In the genomic region with DNA sequence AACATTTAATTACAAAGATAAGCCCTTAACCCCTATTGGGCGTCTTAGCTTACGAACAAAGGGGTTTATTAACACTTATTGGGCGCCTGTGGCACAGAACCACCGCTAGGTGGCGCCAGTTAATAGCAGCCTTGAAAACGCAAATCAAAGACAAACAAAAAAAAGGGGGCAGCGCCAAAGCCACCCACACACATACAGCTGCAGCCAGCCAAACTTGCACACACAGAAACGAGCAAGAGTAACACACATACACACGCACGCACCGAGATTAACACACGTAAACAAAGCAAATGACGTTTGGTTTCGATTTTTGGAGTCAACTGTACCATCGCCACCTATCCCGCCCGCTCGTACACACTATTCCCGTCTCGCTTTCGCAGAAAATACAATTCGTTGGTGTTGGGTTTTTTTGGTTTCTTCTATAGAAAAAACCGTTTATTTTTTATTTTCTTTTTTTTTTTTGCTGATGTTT, we compare ENCODE assay signal across 4 fruit fly cellular contexts.
TF ChIP-seq lines count a peak whose summit lies in the region.

No protein-coding gene starts in this region.

TF ChIP-seq in whole organism, adult, 20 proteins besides CTCF, POLR2A, EP300 and RAD21 (continued from another document):
- TF ChIP-seq CG5204 (GFP tag; optimal IDR thresholded peaks at IDR 0.05; lab: Kevin White, UChicago) (no peak), Crg-1 (GFP tag; optimal IDR thresholded peaks at IDR 0.05; lab: Kevin White, UChicago) (peak; percentile 52), CG14711 (tag; optimal IDR thresholded peaks at IDR 0.05; lab: Kevin White, UChicago) (peak; percentile 50)
TF ChIP-seq in whole organism, adult: peak in this region for 12.

TF ChIP-seq in whole organism, embryonic, 481 proteins besides CTCF, POLR2A, EP300 and RAD21 (continued from another document and continues in another):
- TF ChIP-seq CG16813 (GFP tag; IDR thresholded peaks at IDR 0.05; lab: Robert Waterston, UW; ENCODE audit: partially characterized antibody): no peak
- no peak for TF ChIP-seq CG2202 (tag; optimal IDR thresholded peaks at IDR 0.05; lab: Kevin White, UChicago)
- TF ChIP-seq mld (GFP tag; IDR thresholded peaks at IDR 0.05; lab: Robert Waterston, UW; ENCODE audit: partially characterized antibody): no peak
- TF ChIP-seq esg (GFP tag; conservative IDR thresholded peaks at IDR 0.05; lab: Robert Waterston, UW): no peak
- TF ChIP-seq nerfin-2 (GFP tag; IDR thresholded peaks at IDR 0.05; lab: Robert Waterston, UW; ENCODE audit: partially characterized antibody): peak; percentile 22; the same call in 1 of the 2 replicates
- TF ChIP-seq CG16779 (GFP tag; IDR thresholded peaks at IDR 0.05; lab: Robert Waterston, UW): no peak
- no peak for TF ChIP-seq fd64A (GFP tag; optimal IDR thresholded peaks at IDR 0.05; lab: Kevin White, UChicago)
- TF ChIP-seq CG12942 (GFP tag; optimal IDR thresholded peaks at IDR 0.05; lab: Kevin White, UChicago): no peak
- peak; percentile 76 for TF ChIP-seq kni (GFP tag; optimal IDR thresholded peaks at IDR 0.05; lab: Kevin White, UChicago)
- no peak for TF ChIP-seq kah (GFP tag; optimal IDR thresholded peaks at IDR 0.05; lab: Kevin White, UChicago)
- TF ChIP-seq salm (tag; optimal IDR thresholded peaks at IDR 0.05; lab: Kevin White, UChicago): no peak
- no peak for TF ChIP-seq CG9817 (tag; optimal IDR thresholded peaks at IDR 0.05; lab: Kevin White, UChicago)
- TF ChIP-seq tna (GFP tag; IDR thresholded peaks at IDR 0.05; lab: Robert Waterston, UW; ENCODE audit: partially characterized antibody): peak; percentile 18; the same call in 1 of the 2 replicates
- TF ChIP-seq CG14710 (tag; optimal IDR thresholded peaks at IDR 0.05; lab: Kevin White, UChicago): peak; percentile 15
- TF ChIP-seq CG17612 (GFP tag; IDR thresholded peaks at IDR 0.05; lab: Robert Waterston, UW): no peak
- TF ChIP-seq pum (GFP tag; optimal IDR thresholded peaks at IDR 0.05; lab: Kevin White, UChicago): no peak
- no peak for TF ChIP-seq gcm2 (GFP tag; optimal IDR thresholded peaks at IDR 0.05; lab: Kevin White, UChicago)
- no peak for TF ChIP-seq zen2 (GFP tag; IDR thresholded peaks at IDR 0.05; lab: Robert Waterston, UW; ENCODE audit: partially characterized antibody)
- TF ChIP-seq CG1603 (tag; optimal IDR thresholded peaks at IDR 0.05; lab: Kevin White, UChicago): peak; percentile 15
- no peak for TF ChIP-seq dimm (GFP tag; IDR thresholded peaks at IDR 0.05; lab: Robert Waterston, UW)
- no peak for TF ChIP-seq CG7745 (tag; optimal IDR thresholded peaks at IDR 0.05; lab: Kevin White, UChicago)
- peak; percentile 19 to 20 for TF ChIP-seq bsh (GFP tag; optimal IDR thresholded peaks at IDR 0.05; lab: Kevin White, UChicago)
- no peak for TF ChIP-seq ken (GFP tag; IDR thresholded peaks at IDR 0.05; lab: Robert Waterston, UW)
- TF ChIP-seq pan (optimal IDR thresholded peaks at IDR 0.05; lab: Kevin White, UChicago): no peak
- peak in 1 of 2 experiments; percentile 55 for TF ChIP-seq pan (GFP tag; optimal IDR thresholded peaks at IDR 0.05 in 1 of 2, IDR thresholded peaks at IDR 0.05 in 1 of 2)
- no peak for TF ChIP-seq CG5953 (GFP tag; IDR thresholded peaks at IDR 0.05; lab: Robert Waterston, UW)
- no peak for TF ChIP-seq Neu2 (GFP tag; optimal IDR thresholded peaks at IDR 0.05; lab: Kevin White, UChicago; ENCODE audit: borderline replicate concordance)
- TF ChIP-seq sr (GFP tag; IDR thresholded peaks at IDR 0.05; lab: Robert Waterston, UW): peak; percentile 53; the same call in 1 of the 3 replicates
- no peak for TF ChIP-seq CG31365 (tag; optimal IDR thresholded peaks at IDR 0.05; lab: Kevin White, UChicago)
- TF ChIP-seq z (GFP tag; IDR thresholded peaks at IDR 0.05; lab: Robert Waterston, UW): no peak
- TF ChIP-seq Antp (GFP tag; optimal IDR thresholded peaks at IDR 0.05; lab: Kevin White, UChicago): no peak
- TF ChIP-seq H15 (GFP tag; IDR thresholded peaks at IDR 0.05; lab: Robert Waterston, UW): no peak
- TF ChIP-seq dpn (GFP tag; optimal IDR thresholded peaks at IDR 0.05; lab: Kevin White, UChicago): peak; percentile 9 to 24
- peak; percentile 45 for TF ChIP-seq Adf1 (GFP tag; IDR thresholded peaks at IDR 0.05; lab: Robert Waterston, UW)
- no peak for TF ChIP-seq bigmax (GFP tag; optimal IDR thresholded peaks at IDR 0.05; lab: Kevin White, UChicago)
- TF ChIP-seq Taf1 (GFP tag; IDR thresholded peaks at IDR 0.05; lab: Robert Waterston, UW): no peak
- TF ChIP-seq CG14050 (GFP tag; IDR thresholded peaks at IDR 0.05; lab: Robert Waterston, UW): no peak
- peak; percentile 32 for TF ChIP-seq CG17359 (tag; optimal IDR thresholded peaks at IDR 0.05; lab: Kevin White, UChicago)
- TF ChIP-seq da (GFP tag; optimal IDR thresholded peaks at IDR 0.05; lab: Kevin White, UChicago): no peak
- TF ChIP-seq CG7357 (GFP tag; IDR thresholded peaks at IDR 0.05; lab: Robert Waterston, UW): no peak
- TF ChIP-seq CG18262 (tag; optimal IDR thresholded peaks at IDR 0.05; lab: Kevin White, UChicago): peak; percentile 11

TF ChIP-seq in whole organism, prepupa, 60 proteins besides CTCF, POLR2A, EP300 and RAD21 (continued from another document):
- peak; percentile 5 for TF ChIP-seq acj6 (GFP tag; optimal IDR thresholded peaks at IDR 0.05; lab: Kevin White, UChicago)
- no peak for TF ChIP-seq CG4318 (GFP tag; optimal IDR thresholded peaks at IDR 0.05; lab: Kevin White, UChicago)
- no peak for TF ChIP-seq fd85E (GFP tag; optimal IDR thresholded peaks at IDR 0.05; lab: Kevin White, UChicago)
- TF ChIP-seq Sox102F (GFP tag; optimal IDR thresholded peaks at IDR 0.05; lab: Kevin White, UChicago): no peak
- peak; percentile 2 for TF ChIP-seq CG6792 (GFP tag; optimal IDR thresholded peaks at IDR 0.05; lab: Kevin White, UChicago)
- no peak for TF ChIP-seq Met (GFP tag; optimal IDR thresholded peaks at IDR 0.05; lab: Kevin White, UChicago)
- TF ChIP-seq topi (GFP tag; optimal IDR thresholded peaks at IDR 0.05; lab: Kevin White, UChicago): peak; percentile 24
- TF ChIP-seq CG6163 (GFP tag; IDR thresholded peaks at IDR 0.05; lab: Robert Waterston, UW): peak; percentile 64; the same call in 1 of the 3 replicates
- TF ChIP-seq Eip78C (GFP tag; lab: Kevin White, UChicago): peak; percentile 80
- TF ChIP-seq CG8119 (GFP tag; IDR thresholded peaks at IDR 0.05; lab: Robert Waterston, UW): peak; percentile 63
- TF ChIP-seq CG7368 (GFP tag; optimal IDR thresholded peaks at IDR 0.05; lab: Kevin White, UChicago): no peak
- TF ChIP-seq Ets21C (GFP tag; optimal IDR thresholded peaks at IDR 0.05; lab: Kevin White, UChicago): no peak
- peak; percentile 85 for TF ChIP-seq Lpt (GFP tag; optimal IDR thresholded peaks at IDR 0.05; lab: Kevin White, UChicago)
- TF ChIP-seq cyc (GFP tag; optimal IDR thresholded peaks at IDR 0.05; lab: Kevin White, UChicago): peak; percentile 37
- TF ChIP-seq Blimp-1 (GFP tag; optimal IDR thresholded peaks at IDR 0.05; lab: Kevin White, UChicago): no peak
- no peak for TF ChIP-seq salr (GFP tag; optimal IDR thresholded peaks at IDR 0.05; lab: Kevin White, UChicago)
- TF ChIP-seq esn (GFP tag; optimal IDR thresholded peaks at IDR 0.05; lab: Kevin White, UChicago): peak; percentile 49
- TF ChIP-seq svp (GFP tag; lab: Kevin White, UChicago): no peak
- TF ChIP-seq CG16779 (tag; optimal IDR thresholded peaks at IDR 0.05; lab: Kevin White, UChicago): peak; percentile 53
- TF ChIP-seq Sox15 (GFP tag; optimal IDR thresholded peaks at IDR 0.05; lab: Kevin White, UChicago): no peak
- TF ChIP-seq fkh (GFP tag; optimal IDR thresholded peaks at IDR 0.05; lab: Kevin White, UChicago): peak; percentile 92
- TF ChIP-seq lz (GFP tag; optimal IDR thresholded peaks at IDR 0.05; lab: Kevin White, UChicago): peak; percentile 30
- peak; percentile 47 for TF ChIP-seq CG1621 (tag; optimal IDR thresholded peaks at IDR 0.05; lab: Kevin White, UChicago)
- no peak for TF ChIP-seq Hr4 (GFP tag; optimal IDR thresholded peaks at IDR 0.05; lab: Kevin White, UChicago)
- TF ChIP-seq Hr39 (GFP tag; optimal IDR thresholded peaks at IDR 0.05; lab: Kevin White, UChicago): no peak
- no peak for TF ChIP-seq CG9139 (GFP tag; optimal IDR thresholded peaks at IDR 0.05; lab: Kevin White, UChicago)
- peak; percentile 65 for TF ChIP-seq CG15336 (GFP tag; IDR thresholded peaks at IDR 0.05; lab: Robert Waterston, UW)
- TF ChIP-seq Smox (GFP tag; optimal IDR thresholded peaks at IDR 0.05; lab: Kevin White, UChicago): peak; percentile 28
- peak; percentile 33 for TF ChIP-seq CG3919 (GFP tag; optimal IDR thresholded peaks at IDR 0.05; lab: Kevin White, UChicago)
- peak; percentile 4 for TF ChIP-seq dsx (GFP tag; optimal IDR thresholded peaks at IDR 0.05; lab: Kevin White, UChicago; ENCODE audit: poor library complexity, severe bottlenecking)
- TF ChIP-seq CG10631 (GFP tag; optimal IDR thresholded peaks at IDR 0.05; lab: Kevin White, UChicago): no peak
- no peak for TF ChIP-seq CG6276 (GFP tag; optimal IDR thresholded peaks at IDR 0.05; lab: Kevin White, UChicago)
- no peak for TF ChIP-seq CG31627 (GFP tag; optimal IDR thresholded peaks at IDR 0.05; lab: Kevin White, UChicago)
- TF ChIP-seq dac (GFP tag; optimal IDR thresholded peaks at IDR 0.05; lab: Kevin White, UChicago): peak; percentile 44
- TF ChIP-seq eg (GFP tag; IDR thresholded peaks at IDR 0.05; lab: Robert Waterston, UW): peak; percentile 72; the same call in 2 of the 3 replicates
- TF ChIP-seq CG11294 (GFP tag; IDR thresholded peaks at IDR 0.05; lab: Robert Waterston, UW): no peak
- TF ChIP-seq OdsH (GFP tag; optimal IDR thresholded peaks at IDR 0.05; lab: Kevin White, UChicago): no peak
- TF ChIP-seq vri (GFP tag; optimal IDR thresholded peaks at IDR 0.05; lab: Kevin White, UChicago): peak; percentile 83
- no peak for TF ChIP-seq pdm3 (GFP tag; optimal IDR thresholded peaks at IDR 0.05; lab: Kevin White, UChicago)
- TF ChIP-seq achi (GFP tag; optimal IDR thresholded peaks at IDR 0.05; lab: Kevin White, UChicago): peak; percentile 28
- no peak for TF ChIP-seq CG11902 (GFP tag; optimal IDR thresholded peaks at IDR 0.05; lab: Kevin White, UChicago)
- TF ChIP-seq CG8319 (GFP tag; optimal IDR thresholded peaks at IDR 0.05; lab: Kevin White, UChicago): no peak
TF ChIP-seq in whole organism, prepupa: peak in this region for 28.

TF ChIP-seq in whole organism, wandering third instar larva, 38 proteins besides CTCF, POLR2A, EP300 and RAD21 (continued from another document):
- TF ChIP-seq Rel (GFP tag; optimal IDR thresholded peaks at IDR 0.05; lab: Kevin White, UChicago) (peak; percentile 42), Rel (tag; optimal IDR thresholded peaks at IDR 0.05; lab: Kevin White, UChicago) (peak; percentile 69)
TF ChIP-seq in whole organism, wandering third instar larva: peak in this region for 16.
